Worm (Caenorhabditis elegans) whole organism, early embryonic: ENCODE results near the gene F46H5.11.

Experiments
- B0310.2 ChIP-seq: sonication (generic microtip); optimal IDR thresholded peaks from 2 replicates; lab custom pipeline; 2016; ENCODE audit warnings: mild to moderate bottlenecking, missing genetic modification characterization, missing compliant biosample characterization
- F13C5.2 ChIP-seq: sonication (generic microtip); optimal IDR thresholded peaks from 2 replicates; lab custom pipeline; 2017; ENCODE audit warnings: mild to moderate bottlenecking, missing genetic modification characterization, inconsistent platforms, missing compliant biosample characterization
- aly-1 ChIP-seq: sonication (generic microtip); optimal IDR thresholded peaks from 2 replicates; lab custom pipeline; 2016; ENCODE audit warnings: missing genetic modification characterization, missing compliant biosample characterization
- ama-1 ChIP-seq: fragments of 150-350 bp; optimal IDR thresholded peaks from 2 replicates; lab custom pipeline; 2014
- ceh-13 ChIP-seq: fragments of 200-800 bp; sonication (Bioruptor generic); optimal IDR thresholded peaks from 2 replicates; lab custom pipeline; 2018; ENCODE audit warnings: mild to moderate bottlenecking, missing genetic modification characterization, missing compliant biosample characterization
- ceh-36 ChIP-seq: sonication (generic microtip); optimal IDR thresholded peaks from 2 replicates; lab custom pipeline; 2016; ENCODE audit warnings: missing genetic modification characterization, inconsistent platforms, missing compliant biosample characterization
- ets-7 ChIP-seq: sonication (generic microtip); optimal IDR thresholded peaks from 2 replicates; lab custom pipeline; 2016; ENCODE audit warnings: missing genotype, missing genetic modification characterization, missing compliant biosample characterization
- flt-1 ChIP-seq: fragments of 200-800 bp; sonication (Bioruptor generic); IDR thresholded peaks from 2 replicates; pipeline ENCODE4 v1.3.6; 2022; ENCODE audit warnings: missing genetic modification characterization, missing compliant biosample characterization
- hmbx-1 ChIP-seq: sonication (generic microtip); optimal IDR thresholded peaks from 2 replicates; lab custom pipeline; 2016; ENCODE audit warnings: mild to moderate bottlenecking, missing genetic modification characterization, missing compliant biosample characterization
- hmg-4 ChIP-seq: fragments of 200-800 bp; sonication (Bioruptor generic); optimal IDR thresholded peaks from 2 replicates; lab custom pipeline; 2018; ENCODE audit warnings: mild to moderate bottlenecking, missing genetic modification characterization, missing compliant biosample characterization
- hnd-1 ChIP-seq: sonication (generic microtip); optimal IDR thresholded peaks from 2 replicates; lab custom pipeline; 2016; ENCODE audit warnings: missing genetic modification characterization, missing compliant biosample characterization
- pes-1 ChIP-seq: fragments of 200-800 bp; sonication (Bioruptor generic); IDR thresholded peaks from 2 replicates; pipeline ENCODE4 v1.3.6; 2022; ENCODE audit warnings: missing genetic modification reagents, missing genetic modification characterization, missing compliant biosample characterization
- scrt-1 ChIP-seq: fragments of 200-800 bp; sonication (Bioruptor generic); IDR thresholded peaks from 2 replicates; pipeline ENCODE4 v1.3.6; 2022; ENCODE audit warnings: missing genetic modification characterization, missing compliant biosample characterization
- sea-1 ChIP-seq: fragments of 200-800 bp; sonication (Bioruptor generic); conservative IDR thresholded peaks from 2 replicates; pipeline ENCODE4 v1.3.6; 2022; ENCODE audit warnings: missing genetic modification characterization, missing compliant biosample characterization
- tbx-11 ChIP-seq: fragments of 200-800 bp; sonication (Bioruptor generic); IDR thresholded peaks from 2 replicates; pipeline ENCODE4 v1.3.6; 2022; ENCODE audit warnings: missing genetic modification characterization, missing compliant biosample characterization
- tbx-37 ChIP-seq: fragments of 200-800 bp; sonication (Bioruptor generic); conservative IDR thresholded peaks from 2 replicates; pipeline ENCODE4 v1.3.6; 2022; ENCODE audit warnings: missing genetic modification reagents, missing genetic modification characterization, missing compliant biosample characterization
- tra-4 ChIP-seq: sonication (generic microtip); optimal IDR thresholded peaks from 2 replicates; lab custom pipeline; 2017; ENCODE audit warnings: missing genetic modification characterization, missing compliant biosample characterization

The F46H5.11 gene

DNA sequence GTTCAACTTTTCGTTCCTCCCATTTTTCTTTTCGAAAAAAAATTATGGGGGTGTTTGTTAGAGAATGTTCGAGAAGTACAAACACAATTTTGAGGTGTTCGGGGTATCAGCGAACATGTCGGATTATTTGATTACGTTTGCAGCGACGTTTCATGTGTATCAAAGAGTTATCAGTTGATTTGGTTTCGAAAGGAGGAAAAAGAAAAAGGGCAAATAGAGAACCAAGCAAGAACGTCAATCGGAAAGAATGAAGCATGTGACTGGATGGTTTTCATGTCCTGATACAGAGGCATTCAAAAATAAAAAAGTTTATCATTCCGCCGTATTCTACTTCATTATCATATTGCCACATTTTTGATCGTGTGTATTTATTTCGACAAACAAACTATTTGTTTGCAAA lies 27.1 kb downstream of the F46H5.11 start:
- no peak for TF ChIP-seq ceh-36 (tag; lab: Kevin White, UChicago)
- no peak for TF ChIP-seq pes-1 (GFP tag; lab: Robert Waterston, UW)
- TF ChIP-seq tra-4 (tag; lab: Kevin White, UChicago): no peak
- TF ChIP-seq sea-1 (GFP tag; lab: Robert Waterston, UW): no peak
- no peak for TF ChIP-seq aly-1 (tag; lab: Kevin White, UChicago)
- no peak for TF ChIP-seq ceh-13 (GFP tag; lab: Kevin White, UChicago)
- no peak for TF ChIP-seq F13C5.2 (tag; lab: Kevin White, UChicago)
- no peak for TF ChIP-seq B0310.2
- TF ChIP-seq hmbx-1 (tag; lab: Kevin White, UChicago): no peak
- TF ChIP-seq ets-7 (tag; lab: Kevin White, UChicago): no peak
- TF ChIP-seq flt-1 (GFP tag; lab: Robert Waterston, UW): no peak
- TF ChIP-seq hmg-4 (GFP tag; lab: Kevin White, UChicago): no peak
- TF ChIP-seq scrt-1: no peak
- TF ChIP-seq hnd-1 (tag; lab: Kevin White, UChicago): no peak

DNA sequence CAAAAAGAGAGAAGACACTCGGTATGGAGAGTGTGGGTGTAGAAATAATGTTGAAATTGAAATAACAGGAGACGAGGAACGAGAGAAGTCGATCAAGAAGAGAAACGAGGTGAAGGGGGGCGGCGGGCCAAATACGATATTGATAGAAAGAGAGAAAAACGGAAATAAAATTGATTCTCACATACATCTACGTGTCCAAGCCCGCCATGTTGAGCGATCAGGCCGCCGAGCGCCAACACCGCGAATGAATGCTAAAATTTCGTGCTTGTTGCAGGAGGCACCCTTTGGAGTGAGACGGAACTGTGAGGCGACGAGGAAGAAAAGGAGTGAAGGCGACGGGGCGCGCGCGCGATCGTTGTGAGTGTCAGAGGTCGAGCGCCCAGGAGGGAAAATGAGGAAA lies 29.0 kb downstream of the F46H5.11 start, which contains the start of gene F46H5.7:
TSS of gene F46H5.7 (minus strand) at position 106 of the 400 bp plus-strand sequence.
- TF ChIP-seq ceh-36 (tag; lab: Kevin White, UChicago) (no peak), flt-1 (GFP tag; lab: Robert Waterston, UW) (no peak), pes-1 (GFP tag; lab: Robert Waterston, UW) (no peak), B0310.2 (no peak), ceh-13 (GFP tag; lab: Kevin White, UChicago) (no peak), F13C5.2 (tag; lab: Kevin White, UChicago) (no peak), scrt-1 (no peak)

DNA sequence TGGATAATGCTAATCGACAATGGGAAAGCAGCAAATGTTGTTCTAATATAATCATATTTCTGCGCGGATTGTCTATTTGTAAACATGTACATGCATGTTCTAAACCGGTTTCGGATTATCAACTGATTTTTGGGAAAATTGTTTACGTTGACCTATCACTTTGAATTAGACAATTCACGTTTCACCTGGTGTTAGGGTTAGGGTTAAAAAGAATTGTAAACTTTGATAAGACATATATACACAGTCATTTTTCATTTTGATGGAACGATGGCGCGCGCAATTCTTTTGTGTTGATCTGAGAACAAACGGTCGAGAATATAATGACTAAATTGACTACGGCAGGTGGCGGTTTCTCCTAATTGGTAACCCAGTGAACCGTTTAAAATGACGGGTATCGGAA lies 29.7 kb downstream of the F46H5.11 start:
- TF ChIP-seq F13C5.2 (tag; lab: Kevin White, UChicago) (no peak), tra-4 (tag; lab: Kevin White, UChicago) (no peak), scrt-1 (no peak), ama-1 (no peak), hmg-4 (GFP tag; lab: Kevin White, UChicago) (no peak), ceh-13 (GFP tag; lab: Kevin White, UChicago) (no peak), aly-1 (tag; lab: Kevin White, UChicago) (no peak), flt-1 (GFP tag; lab: Robert Waterston, UW) (no peak), ets-7 (tag; lab: Kevin White, UChicago) (no peak), hmbx-1 (tag; lab: Kevin White, UChicago) (no peak), B0310.2 (no peak), ceh-36 (tag; lab: Kevin White, UChicago) (no peak), hnd-1 (tag; lab: Kevin White, UChicago) (no peak)

DNA sequence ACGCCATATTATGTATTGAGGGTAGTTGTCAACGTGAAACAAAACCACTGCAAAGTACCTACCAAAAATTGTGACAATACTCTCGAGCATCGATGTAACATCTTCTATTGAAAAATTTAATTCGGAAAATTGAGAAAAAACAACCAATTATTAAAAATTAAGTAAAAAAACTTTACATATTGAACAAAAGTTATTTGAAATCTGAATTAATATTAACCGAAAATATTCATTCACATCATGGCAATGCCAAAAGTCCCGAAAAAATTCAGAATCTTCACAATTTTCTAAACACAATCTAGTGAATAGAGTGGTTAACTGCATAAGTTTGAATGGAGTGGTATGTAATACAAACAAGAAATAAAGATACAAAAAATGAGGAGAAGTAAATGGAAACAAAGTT lies 33.3 kb downstream of the F46H5.11 start, which contains the start of gene F46H5.3:
TSS of gene F46H5.3 (minus strand) at position 101 of the 400 bp plus-strand sequence.
- TF ChIP-seq tbx-37 (GFP tag; lab: Robert Waterston, UW): no peak
- TF ChIP-seq tra-4 (tag; lab: Kevin White, UChicago): no peak
- TF ChIP-seq ceh-13 (GFP tag; lab: Kevin White, UChicago): no peak
- no peak for TF ChIP-seq B0310.2
- no peak for TF ChIP-seq hnd-1 (tag; lab: Kevin White, UChicago)

DNA sequence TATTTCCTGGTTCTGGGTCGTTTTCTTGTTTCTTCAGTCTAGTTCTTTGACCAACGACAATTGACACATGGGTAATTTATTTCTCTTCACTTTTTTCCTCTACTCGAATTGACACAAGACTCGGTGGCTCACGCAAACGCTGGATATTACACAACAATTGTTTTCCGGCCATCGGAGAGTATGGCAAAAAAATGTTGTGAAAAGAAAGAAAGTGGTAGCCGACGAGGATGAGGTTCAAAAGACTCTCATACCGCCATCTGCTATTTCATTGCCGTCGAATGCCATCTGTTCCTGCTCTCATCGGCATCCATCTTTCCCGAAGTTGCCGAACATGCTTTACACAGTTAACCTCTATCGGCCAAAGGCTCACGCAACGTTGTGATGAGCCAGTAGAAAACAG lies 35.2 kb downstream of the F46H5.11 start:
- TF ChIP-seq tbx-11 (GFP tag; lab: Robert Waterston, UW): no peak
- no peak for TF ChIP-seq ceh-36 (tag; lab: Kevin White, UChicago)
- no peak for TF ChIP-seq tbx-37 (GFP tag; lab: Robert Waterston, UW)
- no peak for TF ChIP-seq ets-7 (tag; lab: Kevin White, UChicago)
- TF ChIP-seq hmg-4 (GFP tag; lab: Kevin White, UChicago): no peak
- TF ChIP-seq sea-1 (GFP tag; lab: Robert Waterston, UW): no peak
- TF ChIP-seq scrt-1: no peak
- no peak for TF ChIP-seq flt-1 (GFP tag; lab: Robert Waterston, UW)
- TF ChIP-seq hnd-1 (tag; lab: Kevin White, UChicago): no peak
- TF ChIP-seq aly-1 (tag; lab: Kevin White, UChicago): no peak
- TF ChIP-seq hmbx-1 (tag; lab: Kevin White, UChicago): no peak

DNA sequence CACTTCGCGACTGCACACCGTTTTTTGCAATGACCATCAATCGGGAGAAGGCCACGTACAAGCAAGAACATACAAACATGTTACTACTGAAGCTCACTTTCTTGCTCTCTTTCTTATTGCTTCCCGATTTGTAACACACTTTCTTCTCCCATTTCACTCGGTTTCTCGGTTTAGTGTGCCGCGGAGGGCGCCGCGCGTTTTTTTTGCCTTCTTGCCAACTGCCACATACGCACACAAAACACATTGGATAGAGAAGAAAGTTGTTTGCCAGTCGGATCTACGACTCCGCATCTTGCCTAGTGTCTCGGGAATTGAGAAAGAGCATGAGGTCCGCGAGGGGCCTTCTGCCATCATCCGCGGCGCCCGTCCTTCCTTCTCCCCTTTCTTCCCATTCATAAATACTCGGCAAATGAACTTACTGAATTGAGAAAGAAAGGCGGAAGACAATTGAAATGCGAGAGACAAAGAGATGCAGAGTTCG lies 37.1 kb downstream of the F46H5.11 start:
- no peak for TF ChIP-seq ceh-13 (GFP tag; lab: Kevin White, UChicago)
- TF ChIP-seq flt-1 (GFP tag; lab: Robert Waterston, UW): no peak
- TF ChIP-seq B0310.2: no peak
- TF ChIP-seq hmg-4 (GFP tag; lab: Kevin White, UChicago): peak; percentile 48
- no peak for TF ChIP-seq ets-7 (tag; lab: Kevin White, UChicago)
- no peak for TF ChIP-seq pes-1 (GFP tag; lab: Robert Waterston, UW)

DNA sequence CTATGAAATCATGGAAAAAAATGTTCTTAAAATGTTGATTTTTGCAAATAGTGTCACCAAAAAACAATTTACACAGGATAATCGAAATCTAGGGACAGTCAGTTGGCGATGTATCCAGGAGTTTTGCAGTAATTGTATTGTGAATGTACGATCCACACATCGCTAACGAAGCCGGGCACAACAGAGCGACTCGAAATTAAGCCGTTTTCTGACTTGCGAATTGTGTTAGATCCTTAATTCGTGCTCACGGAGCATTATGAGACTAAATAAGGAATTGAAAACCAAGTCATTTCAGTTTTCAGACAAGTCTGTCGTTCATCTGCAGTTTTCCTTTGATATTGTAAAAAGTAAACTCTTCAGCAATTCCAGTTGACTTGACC lies 37.8 kb downstream of the F46H5.11 start:
- no peak for TF ChIP-seq B0310.2
- no peak for TF ChIP-seq tbx-11 (GFP tag; lab: Robert Waterston, UW)
- no peak for TF ChIP-seq ama-1
- TF ChIP-seq scrt-1: no peak
- TF ChIP-seq flt-1 (GFP tag; lab: Robert Waterston, UW): no peak
- no peak for TF ChIP-seq ceh-13 (GFP tag; lab: Kevin White, UChicago)
- TF ChIP-seq tra-4 (tag; lab: Kevin White, UChicago): no peak
- TF ChIP-seq hmg-4 (GFP tag; lab: Kevin White, UChicago): no peak
- TF ChIP-seq aly-1 (tag; lab: Kevin White, UChicago): no peak
- TF ChIP-seq hmbx-1 (tag; lab: Kevin White, UChicago): no peak
- TF ChIP-seq ceh-36 (tag; lab: Kevin White, UChicago): no peak
